Worm (Caenorhabditis elegans): ENCODE data around the gene F54H12.8.

DNA sequence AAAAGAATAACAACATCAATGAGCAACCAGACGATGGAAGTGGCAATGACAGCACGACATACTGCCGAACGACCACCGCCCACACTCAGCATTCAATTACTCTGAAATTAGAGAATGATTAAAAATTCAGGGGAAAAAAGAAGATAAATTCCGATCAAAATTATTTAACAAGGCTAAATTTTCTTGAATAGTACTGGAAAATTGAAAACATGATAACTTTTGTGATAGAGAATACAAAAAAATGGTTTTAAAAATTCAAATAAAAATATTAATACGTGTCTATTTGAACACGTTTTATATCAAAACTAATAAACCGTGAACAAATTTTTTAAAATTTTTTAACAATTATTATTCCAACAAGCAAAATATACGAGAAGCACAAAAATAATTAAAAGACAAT is 51.4 kb downstream of the F54H12.8 start, which contains the start of gene gly-3:
- TF ChIP-seq F37B4.10 (GFP tag; IDR thresholded peaks at IDR 0.05): no peak
- TF ChIP-seq ets-4 (GFP tag; optimal IDR thresholded peaks at IDR 0.05): no peak
- no peak for TF ChIP-seq ceh-100 (GFP tag; IDR thresholded peaks at IDR 0.05)
- no peak for TF ChIP-seq unc-130 (GFP tag; optimal IDR thresholded peaks at IDR 0.05)
- no peak for TF ChIP-seq lin-26 (GFP tag; IDR thresholded peaks at IDR 0.05)
- TF ChIP-seq efl-1 (GFP tag; optimal IDR thresholded peaks at IDR 0.05): no peak
- no peak for TF ChIP-seq ceh-40 (GFP tag; IDR thresholded peaks at IDR 0.05)
- TF ChIP-seq lir-1 (GFP tag; conservative IDR thresholded peaks at IDR 0.05): no peak
- no peak for TF ChIP-seq akir-1 (GFP tag; optimal IDR thresholded peaks at IDR 0.05)

Measured in whole organism, young adult.